Worm (Caenorhabditis elegans) whole organism, L2 larva: ENCODE results near the gene C18B2.4.

Experiments
- alr-1 ChIP-seq: fragments of 150-350 bp; optimal IDR thresholded peaks from 2 replicates; lab custom pipeline; 2014; ENCODE audit warnings: missing biosample characterization, missing genetic modification characterization
- aly-2 ChIP-seq: fragments of 150-350 bp; optimal IDR thresholded peaks from 2 replicates; lab custom pipeline; 2014; ENCODE audit warnings: missing biosample characterization, missing genetic modification characterization
- ceh-82 ChIP-seq: fragments of 150-350 bp; optimal IDR thresholded peaks from 2 replicates; lab custom pipeline; 2014; ENCODE audit warnings: missing biosample characterization, missing genetic modification characterization
- dmd-4 ChIP-seq: sonication (generic microtip); optimal IDR thresholded peaks from 2 replicates; lab custom pipeline; 2017; ENCODE audit warnings: missing biosample characterization, missing genetic modification characterization
- lsy-2 ChIP-seq, 2 experiments: fragments of 150-350 bp in 1 of 2; sonication (generic microtip) in 1 of 2; optimal IDR thresholded peaks; 2 replicates each; lab custom pipeline; 2014 to 2017; ENCODE audit warnings: missing biosample characterization in 2 of 2, missing genetic modification characterization in 2 of 2
- mab-5 ChIP-seq: fragments of 150-350 bp; optimal IDR thresholded peaks from 2 replicates; lab custom pipeline; 2014; ENCODE audit warnings: missing biosample characterization, missing genetic modification characterization
- nhr-12 ChIP-seq: fragments of 150-350 bp; optimal IDR thresholded peaks from 2 replicates; lab custom pipeline; 2014; ENCODE audit warnings: missing biosample characterization, missing genetic modification characterization
- nhr-237 ChIP-seq: fragments of 150-350 bp; optimal IDR thresholded peaks from 2 replicates; lab custom pipeline; 2014; ENCODE audit warnings: missing biosample characterization, missing genetic modification characterization
- nhr-25 ChIP-seq: fragments of 150-350 bp; sonication (generic microtip); optimal IDR thresholded peaks from 3 replicates; lab custom pipeline; 2014; ENCODE audit warnings: missing biosample characterization, missing genetic modification characterization
- nhr-77 ChIP-seq: fragments of 150-350 bp; optimal IDR thresholded peaks from 2 replicates; lab custom pipeline; 2014; ENCODE audit warnings: missing biosample characterization, missing genetic modification characterization
- skn-1 ChIP-seq: sonication (generic microtip); optimal IDR thresholded peaks from 2 replicates; lab custom pipeline; 2017; ENCODE audit warnings: missing biosample characterization, missing genetic modification characterization
- unc-39 ChIP-seq: fragments of 150-350 bp; optimal IDR thresholded peaks from 2 replicates; lab custom pipeline; 2014; ENCODE audit warnings: missing biosample characterization, missing genetic modification characterization
- ztf-11 ChIP-seq: sonication (generic microtip); optimal IDR thresholded peaks from 2 replicates; lab custom pipeline; 2017; ENCODE audit warnings: missing biosample characterization, missing genetic modification characterization
- ztf-4 ChIP-seq: fragments of 150-350 bp; optimal IDR thresholded peaks from 2 replicates; lab custom pipeline; 2014; ENCODE audit warnings: missing biosample characterization, missing genetic modification characterization

- TF ChIP-seq nhr-77 (no peak), unc-39 (tag; lab: Kevin White, UChicago) (no peak), nhr-25 (tag; lab: Kevin White, UChicago) (no peak), ztf-11 (no peak), alr-1 (tag; lab: Kevin White, UChicago) (no peak), nhr-237 (no peak), mab-5 (tag; lab: Kevin White, UChicago) (no peak), nhr-12 (tag; lab: Kevin White, UChicago) (no peak), lsy-2 (tag; optimal IDR thresholded peaks at IDR 0.05; lab: Kevin White, UChicago) (no peak), aly-2 (tag; lab: Kevin White, UChicago) (no peak), ztf-4 (tag; lab: Kevin White, UChicago) (no peak), skn-1 (tag; lab: Kevin White, UChicago) (no peak), ceh-82 (tag; lab: Kevin White, UChicago) (no peak), dmd-4 (tag; lab: Kevin White, UChicago) (no peak)
These were observed 49.1 kb upstream of the C18B2.4 start, which contains the start of gene R11G1.11 for ce11 chrX:3654623-3655022.
